Fruit fly (Drosophila melanogaster): Measurements from ENCODE around the gene Mis12.

Mis12 gene

DNA sequence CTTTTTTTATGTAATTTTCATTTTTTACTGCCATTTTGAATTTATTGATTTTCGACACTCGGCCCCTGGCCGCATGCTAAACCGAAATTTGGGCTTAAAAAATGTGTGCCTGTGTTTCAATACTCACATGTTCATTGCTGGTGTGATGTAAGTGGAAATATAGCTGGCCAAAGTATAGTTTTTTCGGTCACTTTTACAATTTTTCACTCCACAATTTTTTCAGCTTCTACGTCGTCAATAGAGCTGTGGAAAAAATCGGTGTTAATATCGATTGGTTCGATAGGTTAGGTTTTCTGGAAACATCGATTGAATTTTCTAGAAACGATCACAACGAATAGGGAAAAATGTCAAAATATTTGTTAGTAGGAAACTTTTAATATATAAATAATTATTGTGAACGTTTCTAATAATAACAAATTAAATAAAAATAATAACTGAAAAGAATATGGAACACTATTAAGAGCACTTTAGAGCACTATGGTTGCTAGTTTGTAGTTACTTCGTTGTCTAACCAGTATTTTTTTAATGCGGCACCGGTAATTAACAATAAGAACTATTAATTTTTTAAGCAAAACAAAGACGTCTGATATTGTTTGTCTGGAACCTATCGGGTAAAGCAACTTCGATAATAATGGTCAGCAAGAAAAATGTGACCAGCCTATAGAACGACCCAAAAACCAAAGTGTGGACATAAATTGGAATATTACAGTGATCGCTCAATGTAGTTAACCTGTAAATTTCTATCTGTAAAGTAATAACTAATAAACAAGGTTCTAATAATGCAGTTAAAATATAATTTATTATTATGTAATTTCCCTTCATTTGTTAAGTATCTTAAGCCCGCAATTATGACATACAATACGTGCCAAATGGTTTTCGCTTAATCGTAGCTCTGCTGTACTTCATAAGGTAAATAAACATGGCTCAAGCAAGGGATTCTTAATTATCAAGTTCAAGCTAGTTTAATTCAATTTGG is 13.3 kb downstream of the Mis12 start, which contains the start of the genes CG10077 and CG9948:
Gene CG10077 (minus strand): TSS at position 651 of the 976 bp plus-strand sequence.
Gene CG9948 (plus strand): TSS at position 738 of the 976 bp plus-strand sequence.
- TF ChIP-seq OdsH (GFP tag; optimal IDR thresholded peaks at IDR 0.05), result peak; percentile 92
- TF ChIP-seq Met (GFP tag; optimal IDR thresholded peaks at IDR 0.05), result peak; percentile 90
- no peak for TF ChIP-seq spab (GFP tag; optimal IDR thresholded peaks at IDR 0.05)
- TF ChIP-seq lz (GFP tag; optimal IDR thresholded peaks at IDR 0.05), result peak; percentile 90
- peak; percentile 51 for TF ChIP-seq dac (GFP tag; optimal IDR thresholded peaks at IDR 0.05)
- no peak for TF ChIP-seq CG6276 (GFP tag; optimal IDR thresholded peaks at IDR 0.05)
- peak; percentile 90 for TF ChIP-seq pdm3 (GFP tag; optimal IDR thresholded peaks at IDR 0.05)
- no peak for TF ChIP-seq CG16779 (tag; optimal IDR thresholded peaks at IDR 0.05)
- TF ChIP-seq Hr38 (GFP tag; optimal IDR thresholded peaks at IDR 0.05), result no peak
- peak; percentile 91 for TF ChIP-seq CG3919 (GFP tag; optimal IDR thresholded peaks at IDR 0.05)
- TF ChIP-seq CG8119 (GFP tag; IDR thresholded peaks at IDR 0.05), result peak; percentile 94
- peak; percentile 80 for TF ChIP-seq vri (GFP tag; optimal IDR thresholded peaks at IDR 0.05)
- TF ChIP-seq esn (GFP tag; optimal IDR thresholded peaks at IDR 0.05), result peak; percentile 93
- no peak for TF ChIP-seq Lpt (GFP tag; optimal IDR thresholded peaks at IDR 0.05)
- TF ChIP-seq fd85E (GFP tag; optimal IDR thresholded peaks at IDR 0.05), result no peak
- TF ChIP-seq Hr39 (GFP tag; optimal IDR thresholded peaks at IDR 0.05), result peak; percentile 83
- TF ChIP-seq fd59A (GFP tag; optimal IDR thresholded peaks at IDR 0.05), result peak; percentile 83
- peak; percentile 90 for TF ChIP-seq achi (GFP tag; optimal IDR thresholded peaks at IDR 0.05)
- peak; percentile 94 for TF ChIP-seq svp (GFP tag)
- TF ChIP-seq CG6792 (GFP tag; optimal IDR thresholded peaks at IDR 0.05), result peak; percentile 88
- TF ChIP-seq topi (GFP tag; optimal IDR thresholded peaks at IDR 0.05), result peak; percentile 88
- TF ChIP-seq Sox15 (GFP tag; optimal IDR thresholded peaks at IDR 0.05), result peak; percentile 79
- TF ChIP-seq CG6854 (GFP tag; optimal IDR thresholded peaks at IDR 0.05), result peak; percentile 75
- peak; percentile 87 for TF ChIP-seq CG32006 (GFP tag; optimal IDR thresholded peaks at IDR 0.05)
- peak; percentile 85 for TF ChIP-seq CG11294 (GFP tag; IDR thresholded peaks at IDR 0.05)
- TF ChIP-seq Smox (GFP tag; optimal IDR thresholded peaks at IDR 0.05), result peak; percentile 89
- peak; percentile 67 for TF ChIP-seq Blimp-1 (GFP tag; optimal IDR thresholded peaks at IDR 0.05)
- peak; percentile 86 for TF ChIP-seq CG34406 (GFP tag; optimal IDR thresholded peaks at IDR 0.05)
- peak; percentile 90 for TF ChIP-seq Sox102F (GFP tag; optimal IDR thresholded peaks at IDR 0.05)
- peak; percentile 82 for TF ChIP-seq CG7368 (GFP tag; optimal IDR thresholded peaks at IDR 0.05)
- peak; percentile 90 for TF ChIP-seq Ets96B (tag; optimal IDR thresholded peaks at IDR 0.05)
- peak; percentile 91 for TF ChIP-seq CG6163 (GFP tag; IDR thresholded peaks at IDR 0.05)
- TF ChIP-seq CG11762 (GFP tag; optimal IDR thresholded peaks at IDR 0.05; ENCODE audit: insufficient read depth), result peak; percentile 83
- peak; percentile 95 for TF ChIP-seq eg (GFP tag; IDR thresholded peaks at IDR 0.05)
- TF ChIP-seq CG10669 (GFP tag; optimal IDR thresholded peaks at IDR 0.05), result peak; percentile 88
- TF ChIP-seq CG9139 (GFP tag; optimal IDR thresholded peaks at IDR 0.05), result peak; percentile 69
- peak; percentile 82 for TF ChIP-seq Gug (GFP tag; IDR thresholded peaks at IDR 0.05)
- peak; percentile 76 for TF ChIP-seq CG11902 (GFP tag; optimal IDR thresholded peaks at IDR 0.05)
- peak; percentile 87 for TF ChIP-seq CG1621 (tag; optimal IDR thresholded peaks at IDR 0.05)
- TF ChIP-seq CG3032 (tag; optimal IDR thresholded peaks at IDR 0.05), result peak; percentile 91
- TF ChIP-seq Hr4 (GFP tag; optimal IDR thresholded peaks at IDR 0.05), result peak; percentile 92
- peak; percentile 87 for TF ChIP-seq Sox14 (GFP tag; optimal IDR thresholded peaks at IDR 0.05)
- TF ChIP-seq Eip93F (GFP tag; optimal IDR thresholded peaks at IDR 0.05), result peak; percentile 86
- TF ChIP-seq salr (GFP tag; optimal IDR thresholded peaks at IDR 0.05), result peak in 1 of 2 experiments; percentile 74
- peak; percentile 88 for TF ChIP-seq CG31627 (GFP tag; optimal IDR thresholded peaks at IDR 0.05)
- peak; percentile 93 for TF ChIP-seq fkh (GFP tag; optimal IDR thresholded peaks at IDR 0.05)
- peak; percentile 98 for TF ChIP-seq Eip78C (GFP tag)
- TF ChIP-seq CG6808 (GFP tag; optimal IDR thresholded peaks at IDR 0.05), result peak; percentile 84
- peak; percentile 75 for TF ChIP-seq CG8319 (GFP tag; optimal IDR thresholded peaks at IDR 0.05)
- no peak for TF ChIP-seq CG4318 (GFP tag; optimal IDR thresholded peaks at IDR 0.05)

All from whole organism, prepupa.